Worm (Caenorhabditis elegans): Measurements from ENCODE around the gene ceh-30.

Gene ceh-30

ce11 chrX:3059299-3059698, 4.1 kb upstream of the ceh-30 start, which contains the start of gene rsef-1:
Gene rsef-1 (minus strand): TSS chrX:3059399.
- TF ChIP-seq hlh-12 (tag; optimal IDR thresholded peaks at IDR 0.05) (no peak), ets-4 (GFP tag; optimal IDR thresholded peaks at IDR 0.05) (no peak), xnd-1 (tag; optimal IDR thresholded peaks at IDR 0.05) (no peak), snpc-1.3 (tag; optimal IDR thresholded peaks at IDR 0.05; ENCODE audit: insufficient read depth) (no peak), tlf-1 (GFP tag; optimal IDR thresholded peaks at IDR 0.05) (no peak), ztf-3 (GFP tag; optimal IDR thresholded peaks at IDR 0.05) (no peak), tbx-9 (tag; optimal IDR thresholded peaks at IDR 0.05; ENCODE audit: borderline replicate concordance) (no peak), Y95B8A.8 (GFP tag; IDR thresholded peaks at IDR 0.05) (no peak), madf-6 (GFP tag; IDR thresholded peaks at IDR 0.05) (no peak), mcd-1 (GFP tag; IDR thresholded peaks at IDR 0.05) (no peak), gei-17 (GFP tag; optimal IDR thresholded peaks at IDR 0.05) (no peak), F23B12.7 (tag; optimal IDR thresholded peaks at IDR 0.05; ENCODE audit: insufficient read depth) (no peak), T07F8.4 (tag; optimal IDR thresholded peaks at IDR 0.05) (no peak)

ce11 chrX:3061698-3062097, 1.7 kb upstream of the ceh-30 start:
- TF ChIP-seq madf-10 (tag; optimal IDR thresholded peaks at IDR 0.05) (no peak), Y67H2A.10 (GFP tag; conservative IDR thresholded peaks at IDR 0.05) (no peak), rec-8 (tag; optimal IDR thresholded peaks at IDR 0.05) (no peak)

ce11 chrX:3067052-3067451, 3.7 kb downstream of the ceh-30 start:
- TF ChIP-seq egl-44 (GFP tag; IDR thresholded peaks at IDR 0.05): no peak
- no peak for TF ChIP-seq madf-6 (GFP tag; IDR thresholded peaks at IDR 0.05)
- no peak for TF ChIP-seq him-1 (tag; optimal IDR thresholded peaks at IDR 0.05)
- TF ChIP-seq C06A6.2 (GFP tag; conservative IDR thresholded peaks at IDR 0.05): no peak
- no peak for TF ChIP-seq rpc-1 (optimal IDR thresholded peaks at IDR 0.05)
- no peak for TF ChIP-seq rpc-1 (tag; optimal IDR thresholded peaks at IDR 0.05)
- no peak for TF ChIP-seq snpc-4 (GFP tag; optimal IDR thresholded peaks at IDR 0.05)
- TF ChIP-seq snpc-4 (tag; optimal IDR thresholded peaks at IDR 0.05): no peak

- TF ChIP-seq ets-4 (GFP tag; optimal IDR thresholded peaks at IDR 0.05): no peak
- TF ChIP-seq Y53G8AR.9 (GFP tag; conservative IDR thresholded peaks at IDR 0.05): no peak
- no peak for TF ChIP-seq lin-35 (GFP tag; optimal IDR thresholded peaks at IDR 0.05)
- TF ChIP-seq nhr-120 (GFP tag; IDR thresholded peaks at IDR 0.05): no peak
- TF ChIP-seq T07F8.4 (tag; optimal IDR thresholded peaks at IDR 0.05): no peak
- TF ChIP-seq F49E8.2 (tag; optimal IDR thresholded peaks at IDR 0.05; ENCODE audit: insufficient read depth): no peak
- TF ChIP-seq atf-7 (tag; optimal IDR thresholded peaks at IDR 0.05): no peak
- TF ChIP-seq lsl-1 (GFP tag; optimal IDR thresholded peaks at IDR 0.05): no peak
These were observed 6.9 kb downstream of the ceh-30 start, which contains the start of gene ceh-31 for ce11 chrX:3070322-3070721. Gene ceh-31 (minus strand): TSS chrX:3070422.

ce11 chrX:3080825-3081224, 17.5 kb downstream of the ceh-30 start, which contains the start of gene twk-16:
Gene twk-16 (plus strand): TSS chrX:3081125.
- TF ChIP-seq akir-1 (GFP tag; optimal IDR thresholded peaks at IDR 0.05): no peak
- no peak for TF ChIP-seq T07F8.4 (tag; optimal IDR thresholded peaks at IDR 0.05)
- TF ChIP-seq ztf-6 (GFP tag; IDR thresholded peaks at IDR 0.05): no peak
- no peak for TF ChIP-seq chd-7 (tag; optimal IDR thresholded peaks at IDR 0.05)
- TF ChIP-seq rcor-1 (GFP tag; IDR thresholded peaks at IDR 0.05): no peak
- TF ChIP-seq T26A5.8 (tag; optimal IDR thresholded peaks at IDR 0.05): no peak
- TF ChIP-seq sptf-2 (GFP tag; optimal IDR thresholded peaks at IDR 0.05): no peak
- no peak for TF ChIP-seq F39B2.1 (GFP tag; IDR thresholded peaks at IDR 0.05)
- TF ChIP-seq mes-4 (tag; optimal IDR thresholded peaks at IDR 0.05): no peak
- TF ChIP-seq ztf-25 (GFP tag; IDR thresholded peaks at IDR 0.05): no peak
- no peak for TF ChIP-seq mcd-1 (GFP tag; IDR thresholded peaks at IDR 0.05)
- no peak for TF ChIP-seq F22D6.2 (tag; optimal IDR thresholded peaks at IDR 0.05)
- TF ChIP-seq egl-18 (GFP tag; IDR thresholded peaks at IDR 0.05): no peak
- no peak for TF ChIP-seq mxl-1 (tag; optimal IDR thresholded peaks at IDR 0.05)
- TF ChIP-seq snpc-3.4 (tag; optimal IDR thresholded peaks at IDR 0.05): no peak
- no peak for TF ChIP-seq tbx-9 (tag; optimal IDR thresholded peaks at IDR 0.05; ENCODE audit: borderline replicate concordance)
- TF ChIP-seq atf-7 (tag; optimal IDR thresholded peaks at IDR 0.05): no peak

Data from whole organism, young adult.